Worm (Caenorhabditis elegans) whole organism, early embryonic: ENCODE data around the gene Y37E11B.2.

Experiments used
- ama-1 ChIP-seq: fragments of 150-350 bp; optimal IDR thresholded peaks from 2 replicates; lab custom pipeline; 2014
- flt-1 ChIP-seq: fragments of 200-800 bp; sonication (Bioruptor generic); IDR thresholded peaks from 2 replicates; pipeline ENCODE4 v1.3.6; 2022; ENCODE audit warnings: missing genetic modification characterization, missing compliant biosample characterization
- hmg-4 ChIP-seq: fragments of 200-800 bp; sonication (Bioruptor generic); optimal IDR thresholded peaks from 2 replicates; lab custom pipeline; 2018; ENCODE audit warnings: mild to moderate bottlenecking, missing genetic modification characterization, missing compliant biosample characterization
- tbx-37 ChIP-seq: fragments of 200-800 bp; sonication (Bioruptor generic); conservative IDR thresholded peaks from 2 replicates; pipeline ENCODE4 v1.3.6; 2022; ENCODE audit warnings: missing genetic modification reagents, missing genetic modification characterization, missing compliant biosample characterization
- tra-4 ChIP-seq: sonication (generic microtip); optimal IDR thresholded peaks from 2 replicates; lab custom pipeline; 2017; ENCODE audit warnings: missing genetic modification characterization, missing compliant biosample characterization

ce11 chrIV:3532167-3532566, 46.1 kb upstream of the Y37E11B.2 start, which contains the start of gene M57.1:
- TF ChIP-seq ama-1 (lab: Kevin White, UChicago) (no peak), flt-1 (GFP tag; lab: Robert Waterston, UW) (no peak), tbx-37 (GFP tag; lab: Robert Waterston, UW) (no peak), hmg-4 (GFP tag; lab: Kevin White, UChicago) (no peak), tra-4 (tag; lab: Kevin White, UChicago) (no peak)
